Fruit fly (Drosophila melanogaster) S2 (cell line): ENCODE data around the gene akirin.

ENCODE experiments used
- CG8478 ChIP-seq: fragments of >200 bp; optimal IDR thresholded peaks from 2 replicates; lab custom pipeline; 2018
- CTCF ChIP-seq, 2 experiments: fragments of >200 bp; optimal IDR thresholded peaks; 2 replicates each; lab custom pipeline; 2018

Gene akirin

dm6 chr3L:7359827-7360323 lies 9.8 kb upstream of the akirin start, which contains the start of gene pst:
Gene pst, minus strand, starts transcription at chr3L:7360263.
- TF ChIP-seq CTCF (optimal IDR thresholded peaks at IDR 0.05; lab: Kevin White, UChicago) (no peak), CG8478 (lab: Kevin White, UChicago) (no peak)

dm6 chr3L:7360324-7360852 lies 9.3 kb upstream of the akirin start, which contains the start of gene Sec63:
Gene Sec63, plus strand, starts transcription at chr3L:7360561.
- TF ChIP-seq CTCF (optimal IDR thresholded peaks at IDR 0.05; lab: Kevin White, UChicago) (peak; percentile 16 to 40), CG8478 (lab: Kevin White, UChicago) (no peak)

dm6 chr3L:7361095-7361522 lies 8.5 kb upstream of the akirin start:
- TF ChIP-seq CG8478 (lab: Kevin White, UChicago) (no peak), CTCF (optimal IDR thresholded peaks at IDR 0.05; lab: Kevin White, UChicago) (no peak)

dm6 chr3L:7364717-7365278 lies 4.8 kb upstream of the akirin start:
- no peak for TF ChIP-seq CG8478 (lab: Kevin White, UChicago)
- TF ChIP-seq CTCF (optimal IDR thresholded peaks at IDR 0.05; lab: Kevin White, UChicago), result no peak

dm6 chr3L:7367798-7368678 lies 1.6 kb upstream of the akirin start:
- no peak for TF ChIP-seq CG8478 (lab: Kevin White, UChicago)
- no peak for TF ChIP-seq CTCF (optimal IDR thresholded peaks at IDR 0.05; lab: Kevin White, UChicago)

- no peak for TF ChIP-seq CTCF (optimal IDR thresholded peaks at IDR 0.05; lab: Kevin White, UChicago)
- no peak for TF ChIP-seq CG8478 (lab: Kevin White, UChicago)
Measured at dm6 chr3L:7368934-7369333, 709 bp upstream of the akirin start, which contains the start of gene Sh3beta. Gene Sh3beta, minus strand, starts transcription at chr3L:7369260.

- TF ChIP-seq CG8478 (lab: Kevin White, UChicago) (no peak), CTCF (optimal IDR thresholded peaks at IDR 0.05; lab: Kevin White, UChicago) (no peak)
Measured at dm6 chr3L:7370231-7370882, 714 bp downstream of the akirin start.

dm6 chr3L:7371290-7371689 lies 1.6 kb downstream of the akirin start:
- TF ChIP-seq CG8478 (lab: Kevin White, UChicago), result no peak
- peak in 1 of 2 experiments; percentile 13 for TF ChIP-seq CTCF (optimal IDR thresholded peaks at IDR 0.05; lab: Kevin White, UChicago)

- TF ChIP-seq CTCF (optimal IDR thresholded peaks at IDR 0.05; lab: Kevin White, UChicago) (no peak), CG8478 (lab: Kevin White, UChicago) (no peak)
Measured at dm6 chr3L:7376151-7376550, 6.5 kb downstream of the akirin start.

- no peak for TF ChIP-seq CTCF (optimal IDR thresholded peaks at IDR 0.05; lab: Kevin White, UChicago)
- TF ChIP-seq CG8478 (lab: Kevin White, UChicago), result no peak
Measured at dm6 chr3L:7376830-7377229, 7.2 kb downstream of the akirin start.

dm6 chr3L:7380395-7380794 lies 10.8 kb downstream of the akirin start:
- TF ChIP-seq CG8478 (lab: Kevin White, UChicago), result no peak
- TF ChIP-seq CTCF (optimal IDR thresholded peaks at IDR 0.05; lab: Kevin White, UChicago), result no peak

- TF ChIP-seq CTCF (optimal IDR thresholded peaks at IDR 0.05; lab: Kevin White, UChicago), result no peak
- TF ChIP-seq CG8478 (lab: Kevin White, UChicago), result no peak
Measured at dm6 chr3L:7381359-7381976, 11.8 kb downstream of the akirin start, which contains the start of the genes SMSr and smid. Gene SMSr, minus strand, starts transcription at chr3L:7381474. Gene smid, plus strand, starts transcription at chr3L:7381614.

dm6 chr3L:7387814-7388213 lies 18.2 kb downstream of the akirin start, which contains the start of gene CG8564:
Gene CG8564, minus strand, starts transcription at chr3L:7387914.
- TF ChIP-seq CG8478 (lab: Kevin White, UChicago) (no peak), CTCF (optimal IDR thresholded peaks at IDR 0.05; lab: Kevin White, UChicago) (no peak)

dm6 chr3L:7390004-7390403 lies 20.4 kb downstream of the akirin start:
- TF ChIP-seq CTCF (optimal IDR thresholded peaks at IDR 0.05; lab: Kevin White, UChicago) (no peak), CG8478 (lab: Kevin White, UChicago) (no peak)
